Fruit fly (Drosophila melanogaster): ENCODE data around the gene Ugt301D1.

dm6 chr2L:18503760-18504159, 5.6 kb upstream of the Ugt301D1 start, which contains the start of gene kon:
- TF ChIP-seq insv (optimal IDR thresholded peaks at IDR 0.05) (no peak), h (optimal IDR thresholded peaks at IDR 0.05) (no peak), psq (optimal IDR thresholded peaks at IDR 0.05) (no peak), Sin3A (optimal IDR thresholded peaks at IDR 0.05) (no peak)

All from Kc167 (cell line).